In genomic region chrIV:7580062-7580614, ce11 we compare ENCODE assay signal across 5 worm cellular contexts.
TF ChIP-seq lines count a peak whose summit lies in the region.

cec-5 (minus strand) TSS chrIV:7580112.
nol-10 (plus strand) TSS chrIV:7580597.

TF ChIP-seq in whole organism, L1 larva, 84 proteins besides CTCF, POLR2A, EP300 and RAD21 (continues in another document):
- TF ChIP-seq ets-5 (GFP tag; IDR thresholded peaks at IDR 0.05; lab: Robert Waterston, UW) (no peak), unc-98 (GFP tag; IDR thresholded peaks at IDR 0.05; lab: Robert Waterston, UW) (no peak), nhr-90 (tag; optimal IDR thresholded peaks at IDR 0.05; lab: Kevin White, UChicago; ENCODE audit: poor library complexity) (peak; percentile 55), pax-3 (tag; optimal IDR thresholded peaks at IDR 0.05; lab: Kevin White, UChicago) (no peak), grh-1 (GFP tag; IDR thresholded peaks at IDR 0.05; lab: Robert Waterston, UW) (no peak), lin-13 (GFP tag; optimal IDR thresholded peaks at IDR 0.05; lab: Kevin White, UChicago) (peak; percentile 73), sptf-1 (tag; optimal IDR thresholded peaks at IDR 0.05; lab: Kevin White, UChicago) (no peak), hlh-4 (tag; optimal IDR thresholded peaks at IDR 0.05; lab: Kevin White, UChicago) (no peak), dsc-1 (tag; optimal IDR thresholded peaks at IDR 0.05; lab: Kevin White, UChicago) (peak; percentile 43), nhr-237 (tag; optimal IDR thresholded peaks at IDR 0.05; lab: Kevin White, UChicago) (peak; percentile 32), egl-27 (tag; optimal IDR thresholded peaks at IDR 0.05; lab: Kevin White, UChicago) (peak in 1 of 2 experiments; percentile 33), ceh-90 (tag; optimal IDR thresholded peaks at IDR 0.05; lab: Kevin White, UChicago) (no peak), lin-15B (tag; optimal IDR thresholded peaks at IDR 0.05; lab: Kevin White, UChicago) (peak; percentile 81), rnt-1 (tag; optimal IDR thresholded peaks at IDR 0.05; lab: Kevin White, UChicago) (peak; percentile 42), pag-3 (tag; optimal IDR thresholded peaks at IDR 0.05; lab: Kevin White, UChicago; ENCODE audit: borderline replicate concordance, insufficient read depth) (no peak), dpl-1 (GFP tag; optimal IDR thresholded peaks at IDR 0.05; lab: Kevin White, UChicago) (peak; percentile 67 to 80 (median 74)), nhr-77 (tag; optimal IDR thresholded peaks at IDR 0.05; lab: Kevin White, UChicago) (peak; percentile 66), pqm-1 (tag; optimal IDR thresholded peaks at IDR 0.05; lab: Kevin White, UChicago) (no peak)

TF ChIP-seq in whole organism, L3 larva, 47 proteins besides CTCF, POLR2A, EP300 and RAD21 (continues in another document):
- TF ChIP-seq nhr-43 (tag; optimal IDR thresholded peaks at IDR 0.05; lab: Kevin White, UChicago; ENCODE audit: poor library complexity, severe bottlenecking) (no peak), ceh-28 (tag; optimal IDR thresholded peaks at IDR 0.05; lab: Kevin White, UChicago) (peak; percentile 43), nhr-23 (tag; optimal IDR thresholded peaks at IDR 0.05; lab: Kevin White, UChicago) (peak; percentile 74), egl-5 (tag; optimal IDR thresholded peaks at IDR 0.05; lab: Kevin White, UChicago) (peak; percentile 83), elt-3 (tag; optimal IDR thresholded peaks at IDR 0.05; lab: Kevin White, UChicago) (no peak), nhr-67 (tag; optimal IDR thresholded peaks at IDR 0.05; lab: Kevin White, UChicago) (no peak), lin-39 (tag; optimal IDR thresholded peaks at IDR 0.05; lab: Kevin White, UChicago) (peak; percentile 88), daf-12 (tag; optimal IDR thresholded peaks at IDR 0.05; lab: Kevin White, UChicago) (no peak), unc-39 (tag; optimal IDR thresholded peaks at IDR 0.05; lab: Kevin White, UChicago) (no peak), pqm-1 (tag; optimal IDR thresholded peaks at IDR 0.05; lab: Kevin White, UChicago) (peak; percentile 27), pha-4 (tag; optimal IDR thresholded peaks at IDR 0.05; lab: Kevin White, UChicago) (peak; percentile 88), nhr-76 (tag; optimal IDR thresholded peaks at IDR 0.05; lab: Kevin White, UChicago) (no peak), R02D3.7 (tag; optimal IDR thresholded peaks at IDR 0.05; lab: Kevin White, UChicago) (peak; percentile 13), skn-1 (tag; optimal IDR thresholded peaks at IDR 0.05; lab: Kevin White, UChicago) (no peak), fkh-10 (GFP tag; optimal IDR thresholded peaks at IDR 0.05; lab: Kevin White, UChicago) (no peak), nfya-1 (tag; optimal IDR thresholded peaks at IDR 0.05; lab: Kevin White, UChicago; ENCODE audit: insufficient read depth) (peak; percentile 95), lsy-12 (tag; optimal IDR thresholded peaks at IDR 0.05; lab: Kevin White, UChicago) (peak; percentile 27), ceh-82 (tag; optimal IDR thresholded peaks at IDR 0.05; lab: Kevin White, UChicago) (no peak), nhr-237 (tag; optimal IDR thresholded peaks at IDR 0.05; lab: Kevin White, UChicago) (no peak)

TF ChIP-seq in whole organism, early embryonic, 17 proteins besides CTCF, POLR2A, EP300 and RAD21:
- no peak for TF ChIP-seq hmbx-1 (tag; optimal IDR thresholded peaks at IDR 0.05; lab: Kevin White, UChicago)
- TF ChIP-seq tbx-37 (GFP tag; conservative IDR thresholded peaks at IDR 0.05; lab: Robert Waterston, UW), result no peak
- no peak for TF ChIP-seq ceh-13 (GFP tag; optimal IDR thresholded peaks at IDR 0.05; lab: Kevin White, UChicago)
- no peak for TF ChIP-seq tra-4 (tag; optimal IDR thresholded peaks at IDR 0.05; lab: Kevin White, UChicago)
- no peak for TF ChIP-seq sea-1 (GFP tag; conservative IDR thresholded peaks at IDR 0.05; lab: Robert Waterston, UW)
- no peak for TF ChIP-seq pes-1 (GFP tag; IDR thresholded peaks at IDR 0.05; lab: Robert Waterston, UW)
- TF ChIP-seq hmg-4 (GFP tag; optimal IDR thresholded peaks at IDR 0.05; lab: Kevin White, UChicago), result no peak
- no peak for TF ChIP-seq tbx-11 (GFP tag; IDR thresholded peaks at IDR 0.05; lab: Robert Waterston, UW)
- TF ChIP-seq ama-1 (optimal IDR thresholded peaks at IDR 0.05; lab: Kevin White, UChicago), result no peak
- no peak for TF ChIP-seq ets-7 (tag; optimal IDR thresholded peaks at IDR 0.05; lab: Kevin White, UChicago)
- no peak for TF ChIP-seq ceh-36 (tag; optimal IDR thresholded peaks at IDR 0.05; lab: Kevin White, UChicago)
- TF ChIP-seq hnd-1 (tag; optimal IDR thresholded peaks at IDR 0.05; lab: Kevin White, UChicago), result no peak
- peak; percentile 52; the same call in 1 of the 2 replicates for TF ChIP-seq flt-1 (GFP tag; IDR thresholded peaks at IDR 0.05; lab: Robert Waterston, UW)
- no peak for TF ChIP-seq aly-1 (tag; optimal IDR thresholded peaks at IDR 0.05; lab: Kevin White, UChicago)
- peak; percentile 72 for TF ChIP-seq F13C5.2 (tag; optimal IDR thresholded peaks at IDR 0.05; lab: Kevin White, UChicago)
- TF ChIP-seq B0310.2 (tag; optimal IDR thresholded peaks at IDR 0.05; lab: Kevin White, UChicago), result no peak
- no peak for TF ChIP-seq scrt-1 (GFP tag; IDR thresholded peaks at IDR 0.05; lab: Robert Waterston, UW)
TF ChIP-seq in whole organism, early embryonic: peak in this region for 2.

TF ChIP-seq in whole organism, midembryonic, 9 proteins besides CTCF, POLR2A, EP300 and RAD21:
- TF ChIP-seq flt-1 (GFP tag; IDR thresholded peaks at IDR 0.05; lab: Robert Waterston, UW) (peak; percentile 45; the same call in 1 of the 2 replicates), ref-1 (GFP tag; conservative IDR thresholded peaks at IDR 0.05; lab: Robert Waterston, UW) (no peak), med-1 (GFP tag; optimal IDR thresholded peaks at IDR 0.05; lab: Kevin White, UChicago; ENCODE audit: insufficient read depth) (no peak), klf-2 (GFP tag; conservative IDR thresholded peaks at IDR 0.05; lab: Robert Waterston, UW) (no peak), cog-1 (tag; optimal IDR thresholded peaks at IDR 0.05; lab: Kevin White, UChicago) (peak; percentile 70)

TF ChIP-seq in whole organism, young adult, 124 proteins besides CTCF, POLR2A, EP300 and RAD21 (continues in another document):
- TF ChIP-seq egl-44 (GFP tag; IDR thresholded peaks at IDR 0.05; lab: Robert Waterston, UW), result no peak
- peak; percentile 94 for TF ChIP-seq snpc-3.4 (tag; optimal IDR thresholded peaks at IDR 0.05; lab: Kevin White, UChicago)
- TF ChIP-seq nfya-2 (GFP tag; IDR thresholded peaks at IDR 0.05; lab: Robert Waterston, UW), result no peak
- TF ChIP-seq ceh-100 (GFP tag; IDR thresholded peaks at IDR 0.05; lab: Robert Waterston, UW), result peak; percentile 83
- no peak for TF ChIP-seq sptf-2 (GFP tag; optimal IDR thresholded peaks at IDR 0.05; lab: Kevin White, UChicago)
- no peak for TF ChIP-seq egl-18 (GFP tag; IDR thresholded peaks at IDR 0.05; lab: Robert Waterston, UW)
- TF ChIP-seq sdz-38 (tag; optimal IDR thresholded peaks at IDR 0.05; lab: Kevin White, UChicago), result no peak
- peak; percentile 75 for TF ChIP-seq F23B12.7 (tag; optimal IDR thresholded peaks at IDR 0.05; lab: Kevin White, UChicago; ENCODE audit: insufficient read depth)
- peak; percentile 57; the same call in 1 of the 2 replicates for TF ChIP-seq B0336.3 (GFP tag; IDR thresholded peaks at IDR 0.05; lab: Robert Waterston, UW)
- TF ChIP-seq unc-130 (GFP tag; optimal IDR thresholded peaks at IDR 0.05; lab: Kevin White, UChicago), result peak; percentile 65
- peak; percentile 99 for TF ChIP-seq madf-3 (GFP tag; IDR thresholded peaks at IDR 0.05; lab: Robert Waterston, UW)
- TF ChIP-seq ztf-28 (GFP tag; IDR thresholded peaks at IDR 0.05; lab: Robert Waterston, UW), result 0 out of 2 replicates have a peak, but pooled peaks have one; percentile 27
- TF ChIP-seq attf-3 (GFP tag; conservative IDR thresholded peaks at IDR 0.05; lab: Robert Waterston, UW), result peak; percentile 96
- peak in 1 of 2 experiments; percentile 41 for TF ChIP-seq let-607 (tag; optimal IDR thresholded peaks at IDR 0.05; lab: Kevin White, UChicago)
- TF ChIP-seq bed-1 (GFP tag; IDR thresholded peaks at IDR 0.05; lab: Robert Waterston, UW), result no peak
- no peak for TF ChIP-seq lin-26 (GFP tag; IDR thresholded peaks at IDR 0.05; lab: Robert Waterston, UW)
- no peak for TF ChIP-seq fkh-3 (tag; optimal IDR thresholded peaks at IDR 0.05; lab: Kevin White, UChicago)
- no peak for TF ChIP-seq xnd-1 (tag; optimal IDR thresholded peaks at IDR 0.05; lab: Kevin White, UChicago)
- peak; percentile 97 for TF ChIP-seq snpc-1.3 (tag; optimal IDR thresholded peaks at IDR 0.05; lab: Kevin White, UChicago; ENCODE audit: insufficient read depth)
- TF ChIP-seq hsf-1 (GFP tag; IDR thresholded peaks at IDR 0.05; lab: Robert Waterston, UW), result 0 out of 2 replicates have a peak, but pooled peaks have one; percentile 26
- TF ChIP-seq ceh-79 (tag; optimal IDR thresholded peaks at IDR 0.05; lab: Kevin White, UChicago), result no peak
- 0 out of 2 replicates have a peak, but pooled peaks have one; percentile 67 for TF ChIP-seq Y95B8A.8 (GFP tag; IDR thresholded peaks at IDR 0.05; lab: Robert Waterston, UW)
- TF ChIP-seq efl-1 (GFP tag; optimal IDR thresholded peaks at IDR 0.05; lab: Kevin White, UChicago), result peak; percentile 81
- no peak for TF ChIP-seq mel-28 (tag; optimal IDR thresholded peaks at IDR 0.05; lab: Kevin White, UChicago; ENCODE audit: borderline replicate concordance)
- peak; percentile 98 for TF ChIP-seq attf-5 (GFP tag; optimal IDR thresholded peaks at IDR 0.05; lab: Kevin White, UChicago)
- TF ChIP-seq tlf-1 (GFP tag; optimal IDR thresholded peaks at IDR 0.05; lab: Kevin White, UChicago), result peak; percentile 73
- peak; percentile 88 for TF ChIP-seq pbrm-1 (GFP tag; IDR thresholded peaks at IDR 0.05; lab: Robert Waterston, UW)
- TF ChIP-seq C17E4.6 (GFP tag; IDR thresholded peaks at IDR 0.05; lab: Robert Waterston, UW), result peak; percentile 72; the same call in 1 of the 2 replicates
- TF ChIP-seq D2030.7 (GFP tag; IDR thresholded peaks at IDR 0.05; lab: Robert Waterston, UW), result peak; percentile 93
- peak; percentile 74 for TF ChIP-seq tbp1 (GFP tag; optimal IDR thresholded peaks at IDR 0.05; lab: Kevin White, UChicago)
- TF ChIP-seq lin-35 (GFP tag; optimal IDR thresholded peaks at IDR 0.05; lab: Kevin White, UChicago), result peak; percentile 31 to 77 (median 46)
- no peak for TF ChIP-seq nhr-179 (tag; optimal IDR thresholded peaks at IDR 0.05; lab: Kevin White, UChicago)
- TF ChIP-seq lin-54 (GFP tag; optimal IDR thresholded peaks at IDR 0.05; lab: Kevin White, UChicago), result peak; percentile 95
- peak; percentile 67 for TF ChIP-seq madf-10 (tag; optimal IDR thresholded peaks at IDR 0.05; lab: Kevin White, UChicago)
- peak; percentile 36 for TF ChIP-seq K12H6.12 (tag; optimal IDR thresholded peaks at IDR 0.05; lab: Kevin White, UChicago)
- TF ChIP-seq hrde-1 (tag; optimal IDR thresholded peaks at IDR 0.05; lab: Kevin White, UChicago; ENCODE audit: borderline replicate concordance), result peak; percentile 24
- TF ChIP-seq gei-17 (GFP tag; optimal IDR thresholded peaks at IDR 0.05; lab: Kevin White, UChicago), result no peak
- 0 out of 2 replicates have a peak, but pooled peaks have one; percentile 46 for TF ChIP-seq egrh-3 (GFP tag; IDR thresholded peaks at IDR 0.05; lab: Robert Waterston, UW)

Comparison
In these comparisons a context has a peak if more than half of its experiments do, and no peak if none do; other contexts are left out.
1. Of the 8 proteins assayed by ChIP-seq in both whole organism, young adult and whole organism, L1 larva: peak only in whole organism, young adult: none; only in whole organism, L1 larva: nhr-90; in both: dpl-1, efl-1, lin-35, snpc-4 and unc-130; in neither: 2.